Worm (Caenorhabditis elegans) whole organism, early embryonic: ENCODE data around the gene nhr-198.

ENCODE experiments used
- hnd-1 ChIP-seq: sonication (generic microtip); optimal IDR thresholded peaks from 2 replicates; lab custom pipeline; 2016; ENCODE audit warnings: missing genetic modification characterization, missing compliant biosample characterization
- tbx-37 ChIP-seq: fragments of 200-800 bp; sonication (Bioruptor generic); conservative IDR thresholded peaks from 2 replicates; pipeline ENCODE4 v1.3.6; 2022; ENCODE audit warnings: missing genetic modification reagents, missing genetic modification characterization, missing compliant biosample characterization
- tra-4 ChIP-seq: sonication (generic microtip); optimal IDR thresholded peaks from 2 replicates; lab custom pipeline; 2017; ENCODE audit warnings: missing genetic modification characterization, missing compliant biosample characterization

DNA sequence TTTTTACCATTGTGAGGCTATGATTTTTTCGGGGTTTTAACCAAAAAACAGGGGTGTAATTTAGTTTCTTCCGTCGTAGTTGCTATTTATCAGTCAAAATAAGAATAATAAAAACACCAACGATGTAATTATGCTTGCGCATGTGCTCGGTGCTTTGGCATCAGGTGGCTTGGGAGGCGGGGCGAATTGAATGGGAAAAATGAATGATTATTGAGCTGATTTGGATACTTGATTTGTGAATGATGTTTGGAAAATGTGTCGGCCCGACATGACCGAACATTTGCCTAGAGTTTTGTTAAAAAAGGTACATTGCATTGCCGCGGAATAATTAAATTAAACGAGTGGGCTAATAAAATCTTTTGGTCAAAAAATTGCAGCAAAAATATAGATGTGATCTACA lies 38.4 kb downstream of the nhr-198 start, which contains the start of gene str-38:
- TF ChIP-seq hnd-1 (tag; lab: Kevin White, UChicago) (no peak), tbx-37 (GFP tag; lab: Robert Waterston, UW) (no peak), tra-4 (tag; lab: Kevin White, UChicago) (no peak)
